Fruit fly (Drosophila melanogaster): ENCODE data around the gene Nedd8.

The Nedd8 gene

dm6 chr2L:18974063-18974779 is 22.6 kb upstream of the Nedd8 start, which contains the start of the genes L2HGDH and CG10431 (continued):
- TF ChIP-seq B-H2 (GFP tag; optimal IDR thresholded peaks at IDR 0.05) (peak; percentile 49), HLH4C (GFP tag; IDR thresholded peaks at IDR 0.05; ENCODE audit: partially characterized antibody) (no peak), CG17829 (tag; optimal IDR thresholded peaks at IDR 0.05) (peak; percentile 77), CG4617 (GFP tag; optimal IDR thresholded peaks at IDR 0.05; ENCODE audit: borderline replicate concordance) (no peak), row (GFP tag; IDR thresholded peaks at IDR 0.05) (peak; percentile 77), abd-A (tag; optimal IDR thresholded peaks at IDR 0.05) (peak; percentile 94), Dp (GFP tag; optimal IDR thresholded peaks at IDR 0.05) (peak; percentile 44), chif (GFP tag; optimal IDR thresholded peaks at IDR 0.05) (peak in 1 of 2 experiments; percentile 31), pros (GFP tag; optimal IDR thresholded peaks at IDR 0.05) (peak; percentile 88), org-1 (GFP tag; optimal IDR thresholded peaks at IDR 0.05) (peak; percentile 1), CG30431 (GFP tag; optimal IDR thresholded peaks at IDR 0.05) (no peak), CG7963 (GFP tag; IDR thresholded peaks at IDR 0.05; ENCODE audit: partially characterized antibody) (no peak), cato (GFP tag; optimal IDR thresholded peaks at IDR 0.05; ENCODE audit: borderline replicate concordance) (peak; percentile 51), Camta (GFP tag; optimal IDR thresholded peaks at IDR 0.05) (no peak), CG10979 (tag; optimal IDR thresholded peaks at IDR 0.05) (peak; percentile 56), CG12659 (GFP tag; optimal IDR thresholded peaks at IDR 0.05) (peak; percentile 80), CG12219 (GFP tag; optimal IDR thresholded peaks at IDR 0.05) (no peak), dmrt11E (tag; optimal IDR thresholded peaks at IDR 0.05) (peak; percentile 47), gro (GFP tag; optimal IDR thresholded peaks at IDR 0.05) (peak; percentile 46), Bgb (GFP tag; IDR thresholded peaks at IDR 0.05; ENCODE audit: partially characterized antibody) (peak; percentile 30; the same call in 1 of the 2 replicates), Ets65A (GFP tag) (peak; percentile 90), wdn (GFP tag; IDR thresholded peaks at IDR 0.05) (0 out of 2 replicates have a peak, but pooled peaks have one; percentile 4), gfzf (GFP tag; optimal IDR thresholded peaks at IDR 0.05) (peak; percentile 70), CG1602 (GFP tag; optimal IDR thresholded peaks at IDR 0.05) (peak; percentile 55), sug (tag; optimal IDR thresholded peaks at IDR 0.05) (peak; percentile 91), chm (GFP tag; IDR thresholded peaks at IDR 0.05) (no peak), slou (GFP tag; optimal IDR thresholded peaks at IDR 0.05) (no peak), tll (GFP tag; optimal IDR thresholded peaks at IDR 0.05) (peak in 1 of 2 experiments; percentile 13), Max (GFP tag; optimal IDR thresholded peaks at IDR 0.05) (peak; percentile 72), CG11247 (GFP tag; IDR thresholded peaks at IDR 0.05) (peak; percentile 26; the same call in 1 of the 2 replicates), dysf (GFP tag; IDR thresholded peaks at IDR 0.05) (peak; percentile 44; the same call in 1 of the 3 replicates), Dip2 (GFP tag; IDR thresholded peaks at IDR 0.05) (no peak), CG6175 (GFP tag; IDR thresholded peaks at IDR 0.05) (no peak), CG7372 (GFP tag; IDR thresholded peaks at IDR 0.05) (no peak), pum (GFP tag; optimal IDR thresholded peaks at IDR 0.05) (peak; percentile 33), CG6689 (GFP tag; IDR thresholded peaks at IDR 0.05) (no peak; the same call in 1 of the 2 replicates), CG2202 (tag; optimal IDR thresholded peaks at IDR 0.05) (peak; percentile 4), CG14860 (GFP tag; IDR thresholded peaks at IDR 0.05; ENCODE audit: partially characterized antibody) (no peak), CG3163 (GFP tag; optimal IDR thresholded peaks at IDR 0.05) (no peak), ash1 (GFP tag; optimal IDR thresholded peaks at IDR 0.05) (no peak), tx (GFP tag; optimal IDR thresholded peaks at IDR 0.05) (peak; percentile 1), Dref (GFP tag; IDR thresholded peaks at IDR 0.05) (no peak), ara (GFP tag; IDR thresholded peaks at IDR 0.05) (0 out of 2 replicates have a peak, but pooled peaks have one; percentile 20), CG3838 (GFP tag; optimal IDR thresholded peaks at IDR 0.05) (peak; percentile 7), CG31365 (tag; optimal IDR thresholded peaks at IDR 0.05) (peak; percentile 36), hth (optimal IDR thresholded peaks at IDR 0.05) (no peak), gsb (GFP tag; IDR thresholded peaks at IDR 0.05) (no peak), run (tag; optimal IDR thresholded peaks at IDR 0.05) (peak; percentile 3), Hr39 (optimal IDR thresholded peaks at IDR 0.05) (no peak), CG15269 (tag; optimal IDR thresholded peaks at IDR 0.05) (peak; percentile 62)

Data from whole organism, embryonic.